Worm (Caenorhabditis elegans) whole organism, late embryonic: Measurements from ENCODE around the gene T01B6.1.

Experiments
- K09A11.1 ChIP-seq: sonication (generic microtip); optimal IDR thresholded peaks from 2 replicates; lab custom pipeline; 2017; ENCODE audit warnings: antibody characterized with exemption, mild to moderate bottlenecking, missing genetic modification characterization, missing compliant biosample characterization; ENCODE audit not compliant: insufficient read depth
- ama-1 ChIP-seq: fragments of 150-350 bp; optimal IDR thresholded peaks from 2 replicates; lab custom pipeline; 2014
- ceh-19 ChIP-seq: fragments of 200-800 bp; sonication (Bioruptor generic); optimal IDR thresholded peaks from 2 replicates; lab custom pipeline; 2018; ENCODE audit warnings: mild to moderate bottlenecking, missing genetic modification characterization, missing compliant biosample characterization
- fkh-10 ChIP-seq: fragments of 150-350 bp; optimal IDR thresholded peaks from 2 replicates; lab custom pipeline; 2014; ENCODE audit warnings: missing biosample characterization, missing genetic modification reagents, missing genetic modification characterization
- lin-11 ChIP-seq: fragments of 200-800 bp; sonication (Bioruptor generic); optimal IDR thresholded peaks from 2 replicates; lab custom pipeline; 2018; ENCODE audit warnings: mild to moderate bottlenecking, missing genetic modification characterization, missing compliant biosample characterization
- pha-4 ChIP-seq: fragments of 150-350 bp; optimal IDR thresholded peaks from 2 replicates; lab custom pipeline; 2018; ENCODE audit warnings: missing biosample characterization, missing genetic modification reagents, missing genetic modification characterization
- sdc-2 ChIP-seq: sonication (generic microtip); optimal IDR thresholded peaks from 2 replicates; lab custom pipeline; 2016; ENCODE audit warnings: missing genotype, missing genetic modification characterization, missing compliant biosample characterization

- TF ChIP-seq fkh-10 (GFP tag; lab: Kevin White, UChicago) (no peak), ama-1 (peak; percentile 69), ceh-19 (no peak), pha-4 (tag; lab: Kevin White, UChicago) (no peak), lin-11 (tag; lab: Kevin White, UChicago) (no peak), K09A11.1 (tag; lab: Kevin White, UChicago) (no peak), sdc-2 (tag; lab: Kevin White, UChicago) (no peak)
Measured at ce11 chrX:2328873-2329272, 6.6 kb upstream of the T01B6.1 start.
